Fruit fly (Drosophila melanogaster) whole organism, prepupa: ENCODE measurements around the gene CG6912.

Experiments used
- Blimp-1 ChIP-seq: fragments of 200-800 bp; sonication (Bioruptor generic); optimal IDR thresholded peaks from 3 replicates; lab custom pipeline; 2017; ENCODE audit warnings: missing biosample characterization, missing genetic modification characterization, mild to moderate bottlenecking, moderate library complexity, missing genetic modification reagents
- CG10669 ChIP-seq: fragments of 200-800 bp; sonication (Bioruptor generic); optimal IDR thresholded peaks from 3 replicates; lab custom pipeline; 2018; ENCODE audit warnings: missing biosample characterization, mild to moderate bottlenecking, missing genetic modification characterization, moderate library complexity
- CG11294 ChIP-seq: fragments of 200-800 bp; sonication (Bioruptor generic); IDR thresholded peaks from 2 replicates; pipeline ENCODE4 v1.3.6; 2022; ENCODE audit warnings: missing biosample characterization, missing genetic modification characterization
- CG15336 ChIP-seq: fragments of 200-800 bp; sonication (Bioruptor generic); IDR thresholded peaks from 2 replicates; pipeline ENCODE4 v1.3.6; 2022; ENCODE audit warnings: missing biosample characterization, missing genetic modification characterization
- CG1621 ChIP-seq: fragments of 200-800 bp; sonication (Bioruptor generic); optimal IDR thresholded peaks from 3 replicates; lab custom pipeline; 2018; ENCODE audit warnings: missing biosample characterization, mild to moderate bottlenecking, missing genetic modification characterization
- CG16779 ChIP-seq: fragments of 200-800 bp; sonication (Bioruptor generic); optimal IDR thresholded peaks from 3 replicates; lab custom pipeline; 2017; ENCODE audit warnings: missing biosample characterization, mild to moderate bottlenecking, missing genetic modification characterization
- CG31627 ChIP-seq: fragments of 200-800 bp; sonication (Bioruptor generic); optimal IDR thresholded peaks from 3 replicates; lab custom pipeline; 2016; ENCODE audit warnings: missing biosample characterization, missing genetic modification characterization
- CG32006 ChIP-seq: fragments of 200-800 bp; sonication (Bioruptor generic); optimal IDR thresholded peaks from 3 replicates; lab custom pipeline; 2017; ENCODE audit warnings: missing biosample characterization, mild to moderate bottlenecking, missing genetic modification characterization
- CG34406 ChIP-seq: fragments of 200-800 bp; sonication (Bioruptor generic); optimal IDR thresholded peaks from 3 replicates; lab custom pipeline; 2016; ENCODE audit warnings: missing biosample characterization, missing genetic modification characterization
- CG3919 ChIP-seq: fragments of 200-800 bp; sonication (Bioruptor generic); optimal IDR thresholded peaks from 3 replicates; lab custom pipeline; 2016; ENCODE audit warnings: missing biosample characterization, missing genetic modification characterization
- CG4318 ChIP-seq: fragments of 200-800 bp; sonication (Bioruptor generic); optimal IDR thresholded peaks from 3 replicates; lab custom pipeline; 2017; ENCODE audit warnings: missing biosample characterization, mild to moderate bottlenecking, missing genetic modification characterization
- CG6163 ChIP-seq: fragments of 200-800 bp; sonication (Bioruptor generic); IDR thresholded peaks from 3 replicates; pipeline ENCODE4 v1.3.6; 2022; ENCODE audit warnings: missing biosample characterization, missing genetic modification characterization
- CG6276 ChIP-seq: fragments of 200-800 bp; sonication (Bioruptor generic); optimal IDR thresholded peaks from 2 replicates; lab custom pipeline; 2017; ENCODE audit warnings: missing biosample characterization, mild to moderate bottlenecking, missing genetic modification characterization
- CG6792 ChIP-seq: fragments of 200-800 bp; sonication (Bioruptor generic); optimal IDR thresholded peaks from 3 replicates; lab custom pipeline; 2016; ENCODE audit warnings: missing biosample characterization, missing genetic modification characterization
- CG6808 ChIP-seq: fragments of 200-800 bp; sonication (Bioruptor generic); optimal IDR thresholded peaks from 3 replicates; lab custom pipeline; 2017; ENCODE audit warnings: missing biosample characterization, missing genetic modification characterization, mild to moderate bottlenecking, moderate library complexity, missing genetic modification reagents
- CG8119 ChIP-seq: fragments of 200-800 bp; sonication (Bioruptor generic); IDR thresholded peaks from 3 replicates; pipeline ENCODE4 v1.3.6; 2022; ENCODE audit warnings: missing biosample characterization, missing genetic modification characterization
- CG8319 ChIP-seq: fragments of 200-800 bp; sonication (Bioruptor generic); optimal IDR thresholded peaks from 3 replicates; lab custom pipeline; 2016; ENCODE audit warnings: missing biosample characterization, missing genetic modification characterization
- CG9139 ChIP-seq: fragments of 200-800 bp; sonication (Bioruptor generic); optimal IDR thresholded peaks from 3 replicates; lab custom pipeline; 2017; ENCODE audit warnings: missing biosample characterization, mild to moderate bottlenecking, missing genetic modification characterization
- Eip75B ChIP-seq: fragments of 200-800 bp; sonication (Bioruptor generic); optimal IDR thresholded peaks from 3 replicates; lab custom pipeline; 2016; ENCODE audit warnings: missing biosample characterization, missing genetic modification characterization
- Eip78C ChIP-seq: fragments of 200-800 bp; sonication (Bioruptor generic); peaks from one replicate; lab custom pipeline; 2016; ENCODE audit warnings: missing biosample characterization, missing genetic modification characterization
- Eip93F ChIP-seq: fragments of 200-800 bp; sonication (Bioruptor generic); optimal IDR thresholded peaks from 2 replicates; lab custom pipeline; 2016; ENCODE audit warnings: missing biosample characterization, mild to moderate bottlenecking, missing genetic modification characterization
- Ets21C ChIP-seq: fragments of 200-800 bp; sonication (Bioruptor generic); optimal IDR thresholded peaks from 3 replicates; lab custom pipeline; 2016; ENCODE audit warnings: missing biosample characterization, missing genetic modification characterization
- Ets96B ChIP-seq: fragments of 200-800 bp; optimal IDR thresholded peaks from 2 replicates; lab custom pipeline; 2019; ENCODE audit warnings: missing biosample characterization, mild to moderate bottlenecking, missing genetic modification characterization, moderate library complexity
- Gug ChIP-seq: fragments of 200-800 bp; sonication (Bioruptor generic); IDR thresholded peaks from 2 replicates; pipeline ENCODE4 v1.3.6; 2022; ENCODE audit warnings: missing biosample characterization, missing genetic modification characterization
- Hr39 ChIP-seq: fragments of 200-800 bp; sonication (Bioruptor generic); optimal IDR thresholded peaks from 2 replicates; lab custom pipeline; 2016; ENCODE audit warnings: missing biosample characterization, missing genetic modification characterization
- Hr4 ChIP-seq: fragments of 200-800 bp; sonication (Bioruptor generic); optimal IDR thresholded peaks from 3 replicates; lab custom pipeline; 2016; ENCODE audit warnings: missing biosample characterization, missing genetic modification characterization
- Lpt ChIP-seq: fragments of 200-800 bp; sonication (Bioruptor generic); optimal IDR thresholded peaks from 3 replicates; lab custom pipeline; 2016; ENCODE audit warnings: missing biosample characterization, missing genetic modification characterization
- Met ChIP-seq: fragments of 200-800 bp; sonication (Bioruptor generic); optimal IDR thresholded peaks from 3 replicates; lab custom pipeline; 2016; ENCODE audit warnings: missing biosample characterization, missing genetic modification characterization
- Smox ChIP-seq: fragments of 200-800 bp; sonication (Bioruptor generic); optimal IDR thresholded peaks from 3 replicates; lab custom pipeline; 2016; ENCODE audit warnings: missing biosample characterization, missing genetic modification characterization
- Sox14 ChIP-seq: fragments of 200-800 bp; sonication (Bioruptor generic); optimal IDR thresholded peaks from 3 replicates; lab custom pipeline; 2016; ENCODE audit warnings: missing biosample characterization, missing genetic modification characterization
- achi ChIP-seq: fragments of 200-800 bp; sonication (Bioruptor generic); optimal IDR thresholded peaks from 3 replicates; lab custom pipeline; 2016; ENCODE audit warnings: missing biosample characterization, missing genetic modification characterization
- dac ChIP-seq: fragments of 200-800 bp; sonication (Bioruptor generic); optimal IDR thresholded peaks from 2 replicates; lab custom pipeline; 2017; ENCODE audit warnings: missing biosample characterization, mild to moderate bottlenecking, missing genetic modification characterization
- dsx ChIP-seq: fragments of 200-800 bp; optimal IDR thresholded peaks from 3 replicates; lab custom pipeline; 2019; ENCODE audit warnings: missing biosample characterization, mild to moderate bottlenecking, missing genetic modification characterization, moderate library complexity; ENCODE audit not compliant: poor library complexity, severe bottlenecking
- esn ChIP-seq: fragments of 200-800 bp; sonication (Bioruptor generic); optimal IDR thresholded peaks from 2 replicates; lab custom pipeline; 2016; ENCODE audit warnings: missing biosample characterization, mild to moderate bottlenecking, missing genetic modification characterization, moderate library complexity
- fd59A ChIP-seq: fragments of 200-800 bp; sonication (Bioruptor generic); optimal IDR thresholded peaks from 2 replicates; lab custom pipeline; 2017; ENCODE audit warnings: missing biosample characterization, mild to moderate bottlenecking, missing genetic modification characterization, missing genetic modification reagents
- fd85E ChIP-seq: fragments of 200-800 bp; sonication (Bioruptor generic); optimal IDR thresholded peaks from 3 replicates; lab custom pipeline; 2016; ENCODE audit warnings: missing biosample characterization, missing genetic modification characterization
- fkh ChIP-seq: fragments of 200-800 bp; sonication (Bioruptor generic); optimal IDR thresholded peaks from 3 replicates; lab custom pipeline; 2017; ENCODE audit warnings: missing biosample characterization, mild to moderate bottlenecking, missing genetic modification characterization, moderate library complexity
- net ChIP-seq: fragments of 200-800 bp; sonication (Bioruptor generic); optimal IDR thresholded peaks from 3 replicates; lab custom pipeline; 2016; ENCODE audit warnings: missing biosample characterization, missing genetic modification characterization
- salr ChIP-seq, 2 experiments: fragments of 200-800 bp; sonication (Bioruptor generic); optimal IDR thresholded peaks; 3 replicates each; lab custom pipeline; 2016 to 2018; ENCODE audit warnings: missing biosample characterization in 2 of 2, missing genetic modification characterization in 2 of 2, mild to moderate bottlenecking in 1 of 2
- spab ChIP-seq: fragments of 200-800 bp; sonication (Bioruptor generic); optimal IDR thresholded peaks from 2 replicates; lab custom pipeline; 2017; ENCODE audit warnings: missing biosample characterization, mild to moderate bottlenecking, missing genetic modification characterization, missing genetic modification reagents
- ss ChIP-seq, 2 experiments: fragments of 200-800 bp; sonication (Bioruptor generic); optimal IDR thresholded peaks; 2 replicates in 1 of 2; 3 replicates in 1 of 2; lab custom pipeline; 2017 to 2018; ENCODE audit warnings: mild to moderate bottlenecking in 2 of 2, missing biosample characterization in 2 of 2, missing genetic modification characterization in 2 of 2, moderate library complexity in 1 of 2
- svp ChIP-seq: fragments of 200-800 bp; sonication (Bioruptor generic); peaks from one replicate; lab custom pipeline; 2016; ENCODE audit warnings: missing biosample characterization, missing genetic modification characterization
- topi ChIP-seq: fragments of 200-800 bp; sonication (Bioruptor generic); optimal IDR thresholded peaks from 3 replicates; lab custom pipeline; 2016; ENCODE audit warnings: missing biosample characterization, missing genetic modification characterization
- vri ChIP-seq: fragments of 200-800 bp; sonication (Bioruptor generic); optimal IDR thresholded peaks from 3 replicates; lab custom pipeline; 2016; ENCODE audit warnings: missing biosample characterization, mild to moderate bottlenecking, missing genetic modification characterization

CG6912 gene

dm6 chr3R:15147038-15147744 lies 10.4 kb upstream of the CG6912 start, which contains the start of gene Glys (continued):
- TF ChIP-seq spab (peak; percentile 55), Eip93F (GFP tag; lab: Kevin White, UChicago) (peak; percentile 54), dsx (GFP tag; lab: Kevin White, UChicago) (peak; percentile 56), CG1621 (tag; lab: Kevin White, UChicago) (peak; percentile 62), CG6808 (GFP tag; lab: Kevin White, UChicago) (peak; percentile 59), esn (peak; percentile 30), dac (GFP tag; lab: Kevin White, UChicago) (peak; percentile 35), CG11294 (GFP tag; lab: Robert Waterston, UW) (peak; percentile 25; the same call in 1 of the 2 replicates), net (GFP tag; lab: Kevin White, UChicago) (peak; percentile 75), CG31627 (GFP tag; lab: Kevin White, UChicago) (no peak), fd85E (GFP tag; lab: Kevin White, UChicago) (no peak), Met (GFP tag; lab: Kevin White, UChicago) (peak; percentile 31), CG4318 (GFP tag; lab: Kevin White, UChicago) (no peak), CG8319 (GFP tag; lab: Kevin White, UChicago) (no peak), Eip78C (peak; percentile 55), svp (GFP tag; lab: Kevin White, UChicago) (peak; percentile 66), achi (peak; percentile 22), topi (peak; percentile 25), Sox14 (peak; percentile 53), CG16779 (tag; lab: Kevin White, UChicago) (peak; percentile 76)

- no peak for TF ChIP-seq CG9139
- peak; percentile 19 for TF ChIP-seq fkh (GFP tag; lab: Kevin White, UChicago)
- TF ChIP-seq Lpt, result no peak
- TF ChIP-seq Eip78C, result peak; percentile 54
- peak; percentile 82 for TF ChIP-seq svp (GFP tag; lab: Kevin White, UChicago)
- peak; percentile 3 for TF ChIP-seq Blimp-1 (GFP tag; lab: Kevin White, UChicago)
- TF ChIP-seq CG6163, result 0 out of 3 replicates have a peak, but pooled peaks have one; percentile 18
Measured at dm6 chr3R:15146408-15147037, 9.7 kb upstream of the CG6912 start.

- TF ChIP-seq salr (GFP tag; optimal IDR thresholded peaks at IDR 0.05; lab: Kevin White, UChicago), result peak; percentile 54 to 58
- peak; percentile 60 for TF ChIP-seq Sox14
- TF ChIP-seq dac (GFP tag; lab: Kevin White, UChicago), result peak; percentile 33
- no peak for TF ChIP-seq Ets21C (GFP tag; lab: Kevin White, UChicago)
- peak; percentile 79 for TF ChIP-seq achi
- peak; percentile 68 for TF ChIP-seq CG16779 (tag; lab: Kevin White, UChicago)
- peak; percentile 66 for TF ChIP-seq CG3919 (GFP tag; lab: Kevin White, UChicago)
- peak; percentile 66 for TF ChIP-seq Gug (GFP tag; lab: Robert Waterston, UW)
- peak; percentile 95 for TF ChIP-seq Eip78C
- peak; percentile 44 for TF ChIP-seq Smox (GFP tag; lab: Kevin White, UChicago)
- no peak; the same call in 2 of the 3 replicates for TF ChIP-seq CG8119 (GFP tag; lab: Robert Waterston, UW)
- peak; percentile 80 for TF ChIP-seq Eip75B
- TF ChIP-seq Hr39 (GFP tag; lab: Kevin White, UChicago), result peak; percentile 30
- TF ChIP-seq CG6276, result peak; percentile 61
- peak; percentile 85 for TF ChIP-seq CG32006 (GFP tag; lab: Kevin White, UChicago)
- TF ChIP-seq fd59A (GFP tag; lab: Kevin White, UChicago), result peak; percentile 50
- peak; percentile 17 for TF ChIP-seq CG31627 (GFP tag; lab: Kevin White, UChicago)
- peak; percentile 76 for TF ChIP-seq Ets96B (tag; lab: Kevin White, UChicago)
- no peak for TF ChIP-seq fd85E (GFP tag; lab: Kevin White, UChicago)
- TF ChIP-seq Blimp-1 (GFP tag; lab: Kevin White, UChicago), result no peak
- TF ChIP-seq CG8319 (GFP tag; lab: Kevin White, UChicago), result peak; percentile 63
- TF ChIP-seq CG10669 (GFP tag; lab: Kevin White, UChicago), result peak; percentile 66
- TF ChIP-seq CG15336 (GFP tag; lab: Robert Waterston, UW), result peak; percentile 85
- TF ChIP-seq vri (GFP tag; lab: Kevin White, UChicago), result peak; percentile 35
- TF ChIP-seq CG6792 (GFP tag; lab: Kevin White, UChicago), result peak; percentile 73
- TF ChIP-seq CG34406, result peak; percentile 67
- TF ChIP-seq ss (GFP tag; optimal IDR thresholded peaks at IDR 0.05; lab: Kevin White, UChicago), result no peak
- peak; percentile 85 for TF ChIP-seq CG6163
- peak; percentile 85 for TF ChIP-seq Hr4 (GFP tag; lab: Kevin White, UChicago)
- TF ChIP-seq fkh (GFP tag; lab: Kevin White, UChicago), result no peak
- TF ChIP-seq Eip93F (GFP tag; lab: Kevin White, UChicago), result no peak
- TF ChIP-seq esn, result peak; percentile 59
Measured at dm6 chr3R:15145491-15145890, 8.7 kb upstream of the CG6912 start.
